Worm (Caenorhabditis elegans): ENCODE data around the gene F53H2.3.

ce11 chrV:20460808-20461207, 49.2 kb upstream of the F53H2.3 start, which contains the start of gene B0250.18:
- TF ChIP-seq nhr-21 (tag; optimal IDR thresholded peaks at IDR 0.05) (no peak), nhr-77 (tag; optimal IDR thresholded peaks at IDR 0.05) (no peak)

All from whole organism, L2 larva.